Worm (Caenorhabditis elegans) whole organism, early embryonic: ENCODE measurements around the gene idpa-2.

ENCODE experiments used
- B0310.2 ChIP-seq: sonication (generic microtip); optimal IDR thresholded peaks from 2 replicates; lab custom pipeline; 2016; ENCODE audit warnings: mild to moderate bottlenecking, missing genetic modification characterization, missing compliant biosample characterization
- F13C5.2 ChIP-seq: sonication (generic microtip); optimal IDR thresholded peaks from 2 replicates; lab custom pipeline; 2017; ENCODE audit warnings: mild to moderate bottlenecking, missing genetic modification characterization, inconsistent platforms, missing compliant biosample characterization
- aly-1 ChIP-seq: sonication (generic microtip); optimal IDR thresholded peaks from 2 replicates; lab custom pipeline; 2016; ENCODE audit warnings: missing genetic modification characterization, missing compliant biosample characterization
- ama-1 ChIP-seq: fragments of 150-350 bp; optimal IDR thresholded peaks from 2 replicates; lab custom pipeline; 2014
- ceh-13 ChIP-seq: fragments of 200-800 bp; sonication (Bioruptor generic); optimal IDR thresholded peaks from 2 replicates; lab custom pipeline; 2018; ENCODE audit warnings: mild to moderate bottlenecking, missing genetic modification characterization, missing compliant biosample characterization
- ceh-36 ChIP-seq: sonication (generic microtip); optimal IDR thresholded peaks from 2 replicates; lab custom pipeline; 2016; ENCODE audit warnings: missing genetic modification characterization, inconsistent platforms, missing compliant biosample characterization
- ets-7 ChIP-seq: sonication (generic microtip); optimal IDR thresholded peaks from 2 replicates; lab custom pipeline; 2016; ENCODE audit warnings: missing genotype, missing genetic modification characterization, missing compliant biosample characterization
- flt-1 ChIP-seq: fragments of 200-800 bp; sonication (Bioruptor generic); IDR thresholded peaks from 2 replicates; pipeline ENCODE4 v1.3.6; 2022; ENCODE audit warnings: missing genetic modification characterization, missing compliant biosample characterization
- hmbx-1 ChIP-seq: sonication (generic microtip); optimal IDR thresholded peaks from 2 replicates; lab custom pipeline; 2016; ENCODE audit warnings: mild to moderate bottlenecking, missing genetic modification characterization, missing compliant biosample characterization
- hmg-4 ChIP-seq: fragments of 200-800 bp; sonication (Bioruptor generic); optimal IDR thresholded peaks from 2 replicates; lab custom pipeline; 2018; ENCODE audit warnings: mild to moderate bottlenecking, missing genetic modification characterization, missing compliant biosample characterization
- hnd-1 ChIP-seq: sonication (generic microtip); optimal IDR thresholded peaks from 2 replicates; lab custom pipeline; 2016; ENCODE audit warnings: missing genetic modification characterization, missing compliant biosample characterization
- pes-1 ChIP-seq: fragments of 200-800 bp; sonication (Bioruptor generic); IDR thresholded peaks from 2 replicates; pipeline ENCODE4 v1.3.6; 2022; ENCODE audit warnings: missing genetic modification reagents, missing genetic modification characterization, missing compliant biosample characterization
- scrt-1 ChIP-seq: fragments of 200-800 bp; sonication (Bioruptor generic); IDR thresholded peaks from 2 replicates; pipeline ENCODE4 v1.3.6; 2022; ENCODE audit warnings: missing genetic modification characterization, missing compliant biosample characterization
- sea-1 ChIP-seq: fragments of 200-800 bp; sonication (Bioruptor generic); conservative IDR thresholded peaks from 2 replicates; pipeline ENCODE4 v1.3.6; 2022; ENCODE audit warnings: missing genetic modification characterization, missing compliant biosample characterization
- tbx-11 ChIP-seq: fragments of 200-800 bp; sonication (Bioruptor generic); IDR thresholded peaks from 2 replicates; pipeline ENCODE4 v1.3.6; 2022; ENCODE audit warnings: missing genetic modification characterization, missing compliant biosample characterization
- tbx-37 ChIP-seq: fragments of 200-800 bp; sonication (Bioruptor generic); conservative IDR thresholded peaks from 2 replicates; pipeline ENCODE4 v1.3.6; 2022; ENCODE audit warnings: missing genetic modification reagents, missing genetic modification characterization, missing compliant biosample characterization
- tra-4 ChIP-seq: sonication (generic microtip); optimal IDR thresholded peaks from 2 replicates; lab custom pipeline; 2017; ENCODE audit warnings: missing genetic modification characterization, missing compliant biosample characterization

Gene idpa-2

DNA sequence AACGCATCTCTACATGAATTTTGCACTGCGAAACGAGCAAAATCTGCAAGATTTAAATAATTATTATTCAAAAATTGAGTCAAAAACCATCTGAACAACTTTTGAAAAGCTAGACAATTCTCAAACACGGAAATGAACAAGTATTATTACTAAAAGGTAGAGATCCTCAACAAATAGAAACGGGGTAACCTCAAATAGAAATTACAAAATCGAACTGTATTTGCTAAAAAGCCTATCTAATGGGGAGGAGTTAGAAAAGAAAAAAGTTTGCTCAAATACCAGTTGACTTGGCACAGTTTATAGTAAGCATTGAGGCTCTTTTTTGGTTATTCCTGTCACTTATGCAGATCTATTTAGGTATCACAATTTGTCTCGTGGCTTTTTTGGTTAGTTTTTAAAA, 33.2 kb upstream of the idpa-2 start, which contains the start of gene nas-25:
TSS of gene nas-25 (plus strand) at position 301 of the 400 bp plus-strand sequence.
- no peak for TF ChIP-seq ets-7 (tag; lab: Kevin White, UChicago)
- TF ChIP-seq tra-4 (tag; lab: Kevin White, UChicago), result no peak
- TF ChIP-seq aly-1, result no peak
- no peak for TF ChIP-seq ama-1 (lab: Kevin White, UChicago)
- TF ChIP-seq sea-1 (GFP tag; lab: Robert Waterston, UW), result no peak
- TF ChIP-seq F13C5.2 (tag; lab: Kevin White, UChicago), result no peak
- TF ChIP-seq pes-1 (GFP tag; lab: Robert Waterston, UW), result no peak
- no peak for TF ChIP-seq B0310.2 (tag; lab: Kevin White, UChicago)
- no peak for TF ChIP-seq tbx-37 (GFP tag; lab: Robert Waterston, UW)
- no peak for TF ChIP-seq ceh-36 (tag; lab: Kevin White, UChicago)
- no peak for TF ChIP-seq flt-1

DNA sequence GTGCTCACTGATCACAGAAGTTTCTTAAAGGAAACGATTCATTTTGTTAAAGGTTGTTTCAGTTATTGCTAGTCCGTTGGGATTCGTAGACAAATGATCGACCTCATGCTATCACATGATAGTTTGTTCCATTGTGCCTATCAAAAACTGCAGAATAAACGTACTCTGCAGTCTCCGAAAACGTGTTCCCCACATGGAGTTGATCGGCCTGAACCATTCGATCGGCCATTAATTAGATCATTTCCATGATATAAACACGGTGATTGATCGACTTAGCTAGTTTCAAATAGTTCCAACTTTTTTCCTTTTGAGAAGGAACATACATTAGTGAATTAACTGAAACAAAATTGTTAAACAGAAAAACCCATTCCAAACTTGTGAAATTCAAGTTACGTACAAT, 30.2 kb upstream of the idpa-2 start:
- TF ChIP-seq ceh-13 (GFP tag; lab: Kevin White, UChicago), result no peak
- TF ChIP-seq sea-1 (GFP tag; lab: Robert Waterston, UW), result no peak
- TF ChIP-seq hnd-1 (tag; lab: Kevin White, UChicago), result no peak
- no peak for TF ChIP-seq B0310.2 (tag; lab: Kevin White, UChicago)
- TF ChIP-seq tra-4 (tag; lab: Kevin White, UChicago), result no peak
- no peak for TF ChIP-seq tbx-37 (GFP tag; lab: Robert Waterston, UW)
- no peak for TF ChIP-seq aly-1
- TF ChIP-seq scrt-1, result no peak
- no peak for TF ChIP-seq hmg-4 (GFP tag; lab: Kevin White, UChicago)
- no peak for TF ChIP-seq tbx-11 (GFP tag; lab: Robert Waterston, UW)
- no peak for TF ChIP-seq ceh-36 (tag; lab: Kevin White, UChicago)
- no peak for TF ChIP-seq ama-1 (lab: Kevin White, UChicago)
- no peak for TF ChIP-seq flt-1

DNA sequence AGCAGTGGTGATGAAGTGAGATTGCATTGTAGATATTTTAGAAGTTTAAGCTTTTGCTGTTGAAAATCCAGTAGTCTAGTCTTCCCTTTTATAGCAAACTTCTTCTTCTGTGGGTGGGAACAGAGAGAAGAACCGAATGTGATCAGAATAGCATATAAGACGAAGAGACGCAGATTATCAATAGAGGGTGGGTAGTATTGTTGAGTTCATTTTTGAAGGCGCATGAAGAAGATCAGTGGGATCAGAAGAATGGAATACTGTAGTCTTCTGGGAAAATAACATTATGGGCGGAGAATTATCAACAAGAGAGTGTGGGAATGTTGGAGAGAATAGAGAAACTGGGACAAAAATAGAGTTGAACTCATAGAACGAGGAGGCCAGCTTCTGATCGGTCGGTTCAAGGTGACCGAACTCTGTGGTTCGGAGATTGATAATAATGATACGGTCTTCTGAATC, 28.6 kb upstream of the idpa-2 start, which contains the start of gene F46C5.1:
TSS of gene F46C5.1 (minus strand) at position 51 of the 456 bp plus-strand sequence.
- TF ChIP-seq B0310.2 (tag; lab: Kevin White, UChicago) (no peak), F13C5.2 (tag; lab: Kevin White, UChicago) (no peak), hmbx-1 (tag; lab: Kevin White, UChicago) (no peak), scrt-1 (no peak), tbx-11 (GFP tag; lab: Robert Waterston, UW) (no peak), sea-1 (GFP tag; lab: Robert Waterston, UW) (no peak), tbx-37 (GFP tag; lab: Robert Waterston, UW) (no peak)

DNA sequence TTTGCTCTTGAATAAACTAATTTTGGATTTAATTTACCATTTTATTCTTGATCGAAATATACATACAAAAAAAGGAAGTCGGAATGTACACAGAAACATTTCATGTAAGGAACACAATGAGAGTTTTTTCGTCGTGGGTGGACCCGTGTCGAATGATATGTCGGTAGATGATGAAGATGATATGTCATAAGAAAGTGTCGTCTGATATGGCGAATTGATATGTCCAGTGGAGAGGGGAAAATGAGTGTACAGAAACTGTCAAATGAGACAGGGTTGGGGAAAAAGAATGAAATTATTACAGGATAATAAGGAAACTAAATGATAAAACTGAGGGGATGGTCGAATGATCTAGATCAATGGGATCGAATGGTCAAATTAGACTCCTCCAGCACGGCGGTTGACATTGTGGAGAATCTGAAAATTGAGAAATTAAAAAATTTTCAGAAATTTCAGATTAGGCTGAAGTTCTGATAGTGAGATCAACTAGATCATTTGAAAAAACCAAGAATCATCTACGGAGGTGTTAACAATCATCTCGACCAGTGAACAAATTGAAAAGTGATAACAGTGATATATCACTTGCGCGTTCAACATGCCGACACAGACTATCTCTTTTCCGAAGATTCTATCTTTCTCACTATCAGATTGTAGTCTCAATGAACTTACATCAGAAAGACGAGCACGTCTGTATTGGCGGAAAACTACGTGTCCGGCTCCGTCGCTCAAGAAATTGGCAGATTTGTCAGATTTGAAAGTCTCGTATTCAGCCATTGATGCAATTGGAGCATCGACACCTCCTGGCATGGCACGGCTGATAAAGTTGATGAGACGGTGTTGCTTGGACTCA, 27.8 kb upstream of the idpa-2 start:
- no peak for TF ChIP-seq ceh-13 (GFP tag; lab: Kevin White, UChicago)
- no peak for TF ChIP-seq tbx-11 (GFP tag; lab: Robert Waterston, UW)
- no peak for TF ChIP-seq tra-4 (tag; lab: Kevin White, UChicago)
- TF ChIP-seq aly-1, result no peak
- no peak for TF ChIP-seq hmg-4 (GFP tag; lab: Kevin White, UChicago)
- no peak for TF ChIP-seq ama-1 (lab: Kevin White, UChicago)
- no peak for TF ChIP-seq sea-1 (GFP tag; lab: Robert Waterston, UW)
- TF ChIP-seq hmbx-1 (tag; lab: Kevin White, UChicago), result no peak
- TF ChIP-seq ceh-36 (tag; lab: Kevin White, UChicago), result no peak
- TF ChIP-seq B0310.2 (tag; lab: Kevin White, UChicago), result no peak
- TF ChIP-seq hnd-1 (tag; lab: Kevin White, UChicago), result no peak
- TF ChIP-seq ets-7 (tag; lab: Kevin White, UChicago), result no peak
- TF ChIP-seq flt-1, result no peak
- no peak for TF ChIP-seq tbx-37 (GFP tag; lab: Robert Waterston, UW)
- TF ChIP-seq scrt-1, result no peak

DNA sequence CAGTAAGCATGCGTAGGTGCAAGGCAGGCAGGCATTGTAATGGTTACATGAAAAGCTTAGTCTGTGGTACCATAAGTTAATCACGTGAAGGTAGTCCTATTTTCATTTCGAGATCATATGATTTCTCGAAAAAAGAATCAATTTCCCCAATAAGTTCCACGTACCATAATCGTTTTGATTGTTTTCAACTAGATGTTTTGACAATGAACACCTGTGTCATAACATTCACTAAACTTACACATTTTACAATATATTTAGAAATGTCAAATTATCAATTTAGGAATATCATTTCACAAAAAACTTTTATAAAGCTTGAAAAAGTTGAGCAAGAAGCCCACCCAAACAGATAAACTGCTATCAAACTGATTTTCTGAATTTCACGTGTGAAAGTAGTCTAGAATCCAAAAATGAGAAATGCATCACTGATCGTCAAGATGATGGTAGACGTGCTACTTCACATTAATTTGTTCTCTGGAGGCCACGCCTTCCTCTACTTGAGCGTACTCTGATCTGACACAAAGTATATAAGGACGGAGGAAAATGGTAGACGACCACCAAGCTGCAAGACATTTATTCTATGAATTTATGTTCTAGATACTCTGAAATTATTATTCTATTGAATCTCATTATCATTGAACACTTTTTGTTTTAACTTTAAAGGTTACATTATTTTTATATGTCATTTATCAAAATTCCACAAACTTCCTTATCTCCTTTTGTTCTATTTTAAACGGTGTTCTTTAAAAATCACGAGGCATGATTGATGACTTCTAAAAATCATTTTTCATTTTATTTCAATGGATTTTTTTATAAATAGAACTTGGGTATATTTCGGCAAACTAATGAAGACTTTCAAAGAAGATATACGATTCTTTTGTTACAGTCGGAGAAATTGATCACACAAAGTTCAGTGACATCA, 26.7 kb upstream of the idpa-2 start, which contains the start of gene F46C5.10:
TSS of gene F46C5.10 (minus strand) at position 51 of the 919 bp plus-strand sequence.
- no peak for TF ChIP-seq hmbx-1 (tag; lab: Kevin White, UChicago)
- no peak for TF ChIP-seq sea-1 (GFP tag; lab: Robert Waterston, UW)
- TF ChIP-seq tra-4 (tag; lab: Kevin White, UChicago), result no peak
- no peak for TF ChIP-seq B0310.2 (tag; lab: Kevin White, UChicago)
- no peak for TF ChIP-seq ama-1 (lab: Kevin White, UChicago)
- TF ChIP-seq tbx-37 (GFP tag; lab: Robert Waterston, UW), result no peak
- no peak for TF ChIP-seq tbx-11 (GFP tag; lab: Robert Waterston, UW)
- TF ChIP-seq aly-1, result no peak
- no peak for TF ChIP-seq F13C5.2 (tag; lab: Kevin White, UChicago)
- TF ChIP-seq scrt-1, result no peak
- TF ChIP-seq ets-7 (tag; lab: Kevin White, UChicago), result no peak
- no peak for TF ChIP-seq ceh-13 (GFP tag; lab: Kevin White, UChicago)
- no peak for TF ChIP-seq hmg-4 (GFP tag; lab: Kevin White, UChicago)
- no peak for TF ChIP-seq pes-1 (GFP tag; lab: Robert Waterston, UW)
- no peak for TF ChIP-seq flt-1
- no peak for TF ChIP-seq ceh-36 (tag; lab: Kevin White, UChicago)
- TF ChIP-seq hnd-1 (tag; lab: Kevin White, UChicago), result no peak

DNA sequence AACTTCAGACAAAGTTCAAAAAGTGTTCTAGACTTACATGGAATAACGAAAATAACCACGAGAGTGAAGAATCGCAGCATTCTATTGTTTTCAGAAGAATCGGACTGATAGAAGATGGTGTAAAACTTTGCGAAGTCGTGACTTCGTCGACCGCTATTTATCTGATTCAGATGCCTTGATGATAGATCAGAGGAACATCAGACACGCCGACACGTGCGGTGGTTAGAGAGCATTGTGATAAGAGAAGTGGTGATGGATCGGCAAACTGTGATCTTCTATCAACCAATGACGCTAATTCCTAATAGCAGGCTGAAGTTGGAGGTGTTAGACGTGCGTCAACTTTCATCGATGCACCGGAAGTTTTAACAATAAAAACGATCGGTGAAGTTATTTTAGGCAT, 25.7 kb upstream of the idpa-2 start:
- TF ChIP-seq aly-1 (no peak), tra-4 (tag; lab: Kevin White, UChicago) (no peak), ama-1 (lab: Kevin White, UChicago) (no peak), pes-1 (GFP tag; lab: Robert Waterston, UW) (no peak), hnd-1 (tag; lab: Kevin White, UChicago) (no peak)
